Worm (Caenorhabditis elegans) whole organism, L4 larva: ENCODE results near the gene F28H7.2.

ENCODE experiments used
- hlh-30 ChIP-seq: sonication (generic microtip); optimal IDR thresholded peaks from 2 replicates; lab custom pipeline; 2017; ENCODE audit warnings: antibody characterized with exemption, mild to moderate bottlenecking, missing genetic modification characterization, missing compliant biosample characterization; ENCODE audit not compliant: insufficient read depth
- lin-13 ChIP-seq: fragments of 150-350 bp; optimal IDR thresholded peaks from 2 replicates; lab custom pipeline; 2014; ENCODE audit warnings: missing biosample characterization, missing genetic modification reagents, missing genetic modification characterization
- snpc-4 ChIP-seq: fragments of 150-350 bp; optimal IDR thresholded peaks from 2 replicates; lab custom pipeline; 2014; ENCODE audit warnings: missing biosample characterization, missing genetic modification characterization
- unc-62 ChIP-seq, 3 experiments: fragments of 150-350 bp in 1 of 3; sonication (generic microtip); optimal IDR thresholded peaks in 2 of 3; peaks in 1 of 3; 1 replicate in 1 of 3; 2 replicates in 2 of 3; lab custom pipeline; 2014 to 2017; ENCODE audit warnings: missing biosample characterization in 3 of 3, missing genetic modification characterization in 3 of 3, missing genetic modification reagents in 3 of 3, missing genotype in 1 of 3
- zag-1 ChIP-seq: fragments of 150-350 bp; optimal IDR thresholded peaks from 2 replicates; lab custom pipeline; 2014; ENCODE audit warnings: missing biosample characterization, missing genetic modification characterization

- TF ChIP-seq unc-62 (GFP tag; optimal IDR thresholded peaks at IDR 0.05 in 1 of 2; lab: Kevin White, UChicago) (peak in 1 of 2 experiments; percentile 94), unc-62 (tag; optimal IDR thresholded peaks at IDR 0.05; lab: Kevin White, UChicago) (no peak), hlh-30 (tag; lab: Kevin White, UChicago) (no peak), snpc-4 (no peak), lin-13 (GFP tag; lab: Kevin White, UChicago) (no peak), zag-1 (tag; lab: Kevin White, UChicago) (no peak)
Observed at ce11 chrV:10760839-10761238, 13.1 kb downstream of the F28H7.2 start.
